Fruit fly (Drosophila melanogaster) whole organism, embryonic: ENCODE data around the gene PDCD-5.

Experiments used
- ATbp ChIP-seq: fragments of 200-800 bp; sonication (Bioruptor generic); optimal IDR thresholded peaks from 2 replicates; lab custom pipeline; 2017; ENCODE audit warnings: missing biosample characterization, mild to moderate bottlenecking, missing genetic modification characterization, missing genetic modification reagents
- Atf-2 ChIP-seq: fragments of 200-800 bp; sonication (Bioruptor generic); optimal IDR thresholded peaks from 2 replicates; lab custom pipeline; 2016; ENCODE audit warnings: missing biosample characterization, missing genetic modification characterization
- Atf6 ChIP-seq: fragments of 200-800 bp; sonication (Bioruptor generic); IDR thresholded peaks from 2 replicates; pipeline ENCODE4 v1.3.6; 2022; ENCODE audit warnings: missing biosample characterization, missing genetic modification characterization
- CG10431 ChIP-seq: fragments of 200-800 bp; sonication (Bioruptor generic); optimal IDR thresholded peaks from 3 replicates; lab custom pipeline; 2018; ENCODE audit warnings: missing biosample characterization, mild to moderate bottlenecking, missing genetic modification characterization
- CG10543 ChIP-seq: fragments of 200-800 bp; sonication (Bioruptor generic); optimal IDR thresholded peaks from 3 replicates; lab custom pipeline; 2017; ENCODE audit warnings: missing biosample characterization, mild to moderate bottlenecking, missing genetic modification characterization, moderate library complexity
- CG11695 ChIP-seq: fragments of 200-800 bp; sonication (Bioruptor generic); IDR thresholded peaks from 3 replicates; pipeline ENCODE4 v1.3.6; 2022; ENCODE audit warnings: missing biosample characterization, missing genetic modification characterization
- CG14050 ChIP-seq: fragments of 200-800 bp; sonication (Bioruptor generic); IDR thresholded peaks from 3 replicates; pipeline ENCODE4 v1.3.6; 2022; ENCODE audit warnings: missing biosample characterization, missing genetic modification characterization
- CG14965 ChIP-seq: fragments of 200-800 bp; sonication (Bioruptor generic); optimal IDR thresholded peaks from 2 replicates; lab custom pipeline; 2016; ENCODE audit warnings: missing biosample characterization, missing genetic modification characterization, borderline replicate concordance
- CG15601 ChIP-seq: fragments of 200-800 bp; sonication (Bioruptor generic); optimal IDR thresholded peaks from 3 replicates; lab custom pipeline; 2019; ENCODE audit warnings: missing biosample characterization, mild to moderate bottlenecking, missing genetic modification characterization, moderate library complexity
- CG17568 ChIP-seq: fragments of 200-800 bp; sonication (Bioruptor generic); optimal IDR thresholded peaks from 2 replicates; lab custom pipeline; 2018; ENCODE audit warnings: missing biosample characterization, mild to moderate bottlenecking, missing genetic modification characterization, moderate library complexity
- CG1792 ChIP-seq: fragments of 200-800 bp; sonication (Bioruptor generic); optimal IDR thresholded peaks from 2 replicates; lab custom pipeline; 2016; ENCODE audit warnings: missing biosample characterization, missing genetic modification characterization
- CG18262 ChIP-seq: fragments of 200-800 bp; optimal IDR thresholded peaks from 3 replicates; lab custom pipeline; 2019; ENCODE audit warnings: missing biosample characterization, mild to moderate bottlenecking, missing genetic modification characterization, moderate library complexity
- CG30020 ChIP-seq: fragments of 200-800 bp; optimal IDR thresholded peaks from 2 replicates; lab custom pipeline; 2019; ENCODE audit warnings: missing biosample characterization, mild to moderate bottlenecking, missing genetic modification characterization, moderate library complexity
- CG30431 ChIP-seq: fragments of 200-800 bp; sonication (Bioruptor generic); optimal IDR thresholded peaks from 2 replicates; lab custom pipeline; 2017; ENCODE audit warnings: missing biosample characterization, missing genetic modification characterization
- CG4707 ChIP-seq: fragments of 200-800 bp; sonication (Bioruptor generic); optimal IDR thresholded peaks from 2 replicates; lab custom pipeline; 2018; ENCODE audit warnings: missing biosample characterization, mild to moderate bottlenecking, missing genetic modification characterization, moderate library complexity
- CG6854 ChIP-seq: fragments of 200-800 bp; sonication (Bioruptor generic); optimal IDR thresholded peaks from 3 replicates; lab custom pipeline; 2017; ENCODE audit warnings: missing biosample characterization, mild to moderate bottlenecking, missing genetic modification characterization
- CG7372 ChIP-seq: fragments of 200-800 bp; sonication (Bioruptor generic); IDR thresholded peaks from 2 replicates; pipeline ENCODE4 v1.3.6; 2022; ENCODE audit warnings: missing biosample characterization, missing genetic modification characterization
- CG7928 ChIP-seq: fragments of 200-800 bp; sonication (Bioruptor generic); optimal IDR thresholded peaks from 2 replicates; lab custom pipeline; 2017; ENCODE audit warnings: missing biosample characterization, mild to moderate bottlenecking, missing genetic modification characterization
- CG8281 ChIP-seq: fragments of 200-800 bp; sonication (Bioruptor generic); optimal IDR thresholded peaks from 2 replicates; lab custom pipeline; 2018; ENCODE audit warnings: missing biosample characterization, mild to moderate bottlenecking, missing genetic modification characterization, moderate library complexity
- CG8290 ChIP-seq, 3 experiments: fragments of 200-800 bp; sonication (Bioruptor generic); optimal IDR thresholded peaks; 2 replicates each; lab custom pipeline; 2016 to 2019; ENCODE audit warnings: missing biosample characterization in 3 of 3, missing genetic modification characterization in 3 of 3, mild to moderate bottlenecking in 2 of 3, moderate library complexity in 1 of 3
- CrebB ChIP-seq: fragments of 200-800 bp; sonication (Bioruptor generic); optimal IDR thresholded peaks from 3 replicates; lab custom pipeline; 2018; ENCODE audit warnings: missing biosample characterization, mild to moderate bottlenecking, missing genetic modification characterization
- D ChIP-seq, 2 experiments: fragments of 200-800 bp in 1 of 2; fragments of >200 bp in 1 of 2; sonication (Bioruptor generic) in 1 of 2; optimal IDR thresholded peaks; 2 replicates in 1 of 2; 3 replicates in 1 of 2; lab custom pipeline; 2017; ENCODE audit warnings: mild to moderate bottlenecking in 1 of 2, missing biosample characterization in 1 of 2, missing genetic modification characterization in 1 of 2, missing genetic modification reagents in 1 of 2
- Deaf1 ChIP-seq: fragments of 200-800 bp; optimal IDR thresholded peaks from 3 replicates; lab custom pipeline; 2019; ENCODE audit warnings: missing biosample characterization, mild to moderate bottlenecking, missing genetic modification characterization, moderate library complexity
- H2.0 ChIP-seq: fragments of 200-800 bp; sonication (Bioruptor generic); IDR thresholded peaks from 2 replicates; pipeline ENCODE4 v1.3.6; 2022; ENCODE audit warnings: missing biosample characterization, missing genetic modification characterization
- Hmx ChIP-seq: fragments of 200-800 bp; sonication (Bioruptor generic); optimal IDR thresholded peaks from 2 replicates; lab custom pipeline; 2016; ENCODE audit warnings: missing biosample characterization, missing genetic modification characterization
- NC2β ChIP-seq: fragments of 200-800 bp; sonication (Bioruptor generic); optimal IDR thresholded peaks from 2 replicates; lab custom pipeline; 2016; ENCODE audit warnings: missing biosample characterization, missing genetic modification characterization
- Pdp1 ChIP-seq, 2 experiments: fragments of 200-800 bp; sonication (Bioruptor generic); optimal IDR thresholded peaks; 3 replicates each; lab custom pipeline; 2016; ENCODE audit warnings: missing biosample characterization in 2 of 2, missing genetic modification characterization in 2 of 2, mild to moderate bottlenecking in 1 of 2, moderate library complexity in 1 of 2
- Side ChIP-seq: fragments of 200-800 bp; sonication (Bioruptor generic); optimal IDR thresholded peaks from 2 replicates; lab custom pipeline; 2016; ENCODE audit warnings: missing biosample characterization, missing genetic modification characterization
- Sox102F ChIP-seq: fragments of 200-800 bp; sonication (Bioruptor generic); optimal IDR thresholded peaks from 2 replicates; lab custom pipeline; 2018; ENCODE audit warnings: missing biosample characterization, mild to moderate bottlenecking, missing genetic modification characterization, moderate library complexity
- Sry-δ ChIP-seq: fragments of 200-800 bp; sonication (Bioruptor generic); optimal IDR thresholded peaks from 2 replicates; lab custom pipeline; 2016; ENCODE audit warnings: missing biosample characterization, missing genetic modification characterization
- YL-1 ChIP-seq: fragments of 200-800 bp; sonication (Bioruptor generic); optimal IDR thresholded peaks from 3 replicates; lab custom pipeline; 2017; ENCODE audit warnings: missing biosample characterization, mild to moderate bottlenecking, missing genetic modification characterization
- br ChIP-seq: fragments of >200 bp; optimal IDR thresholded peaks from 2 replicates; lab custom pipeline; 2017
- caup ChIP-seq: fragments of 200-800 bp; sonication (Bioruptor generic); optimal IDR thresholded peaks from 3 replicates; lab custom pipeline; 2017; ENCODE audit warnings: missing biosample characterization, mild to moderate bottlenecking, missing genetic modification characterization, moderate library complexity; ENCODE audit not compliant: severe bottlenecking
- chm ChIP-seq: fragments of 200-800 bp; sonication (Bioruptor generic); IDR thresholded peaks from 2 replicates; pipeline ENCODE4 v1.3.6; 2022; ENCODE audit warnings: missing biosample characterization, missing genetic modification characterization
- da ChIP-seq: fragments of 200-800 bp; sonication (Bioruptor generic); optimal IDR thresholded peaks from 2 replicates; lab custom pipeline; 2016; ENCODE audit warnings: missing biosample characterization, missing genetic modification characterization
- en ChIP-seq: fragments of 200-800 bp; sonication (Bioruptor generic); optimal IDR thresholded peaks from 2 replicates; lab custom pipeline; 2016; ENCODE audit warnings: missing biosample characterization, missing genetic modification characterization
- fd64A ChIP-seq: fragments of 200-800 bp; sonication (Bioruptor generic); optimal IDR thresholded peaks from 3 replicates; lab custom pipeline; 2018; ENCODE audit warnings: missing biosample characterization, mild to moderate bottlenecking, missing genetic modification characterization
- fru ChIP-seq: fragments of >200 bp; optimal IDR thresholded peaks from 2 replicates; lab custom pipeline; 2017
- jumu ChIP-seq: fragments of 200-800 bp; sonication (Bioruptor generic); optimal IDR thresholded peaks from 3 replicates; lab custom pipeline; 2016; ENCODE audit warnings: missing biosample characterization, missing genetic modification characterization
- lab ChIP-seq: fragments of 200-800 bp; sonication (Bioruptor generic); optimal IDR thresholded peaks from 3 replicates; lab custom pipeline; 2017; ENCODE audit warnings: missing biosample characterization, missing genetic modification characterization, mild to moderate bottlenecking, moderate library complexity, missing genetic modification reagents
- lola ChIP-seq, 3 experiments: fragments of >200 bp in 2 of 3; fragments of 200-800 bp in 1 of 3; sonication (Bioruptor generic) in 1 of 3; optimal IDR thresholded peaks; 2 replicates each; lab custom pipeline; 2017 to 2019; ENCODE audit warnings: missing biosample characterization in 3 of 3, missing genetic modification characterization in 3 of 3, mild to moderate bottlenecking in 1 of 3, moderate library complexity in 1 of 3
- nerfin-1 ChIP-seq: fragments of 200-800 bp; sonication (Bioruptor generic); optimal IDR thresholded peaks from 3 replicates; lab custom pipeline; 2019; ENCODE audit warnings: missing biosample characterization, mild to moderate bottlenecking, missing genetic modification characterization, moderate library complexity
- onecut ChIP-seq: fragments of 200-800 bp; sonication (Bioruptor generic); IDR thresholded peaks from 2 replicates; pipeline ENCODE4 v1.3.6; 2022; ENCODE audit warnings: missing biosample characterization, missing genetic modification characterization
- org-1 ChIP-seq: fragments of 200-800 bp; sonication (Bioruptor generic); optimal IDR thresholded peaks from 2 replicates; lab custom pipeline; 2017; ENCODE audit warnings: missing biosample characterization, missing genetic modification characterization
- phol ChIP-seq: fragments of 200-800 bp; sonication (Bioruptor generic); optimal IDR thresholded peaks from 3 replicates; lab custom pipeline; 2018; ENCODE audit warnings: missing biosample characterization, mild to moderate bottlenecking, missing genetic modification characterization, moderate library complexity
- seq ChIP-seq: fragments of 200-800 bp; sonication (Bioruptor generic); IDR thresholded peaks from 2 replicates; pipeline ENCODE4 v1.3.6; 2022; ENCODE audit warnings: missing biosample characterization, missing genetic modification characterization
- stwl ChIP-seq: fragments of 200-800 bp; sonication (Bioruptor generic); optimal IDR thresholded peaks from 3 replicates; lab custom pipeline; 2018; ENCODE audit warnings: missing biosample characterization, mild to moderate bottlenecking, missing genetic modification characterization, moderate library complexity
- unc-4 ChIP-seq: fragments of 200-800 bp; sonication (Bioruptor generic); IDR thresholded peaks from 2 replicates; pipeline ENCODE4 v1.3.6; 2022; ENCODE audit warnings: missing biosample characterization, missing genetic modification characterization; ENCODE audit not compliant: partially characterized antibody
- wor ChIP-seq: fragments of 200-800 bp; sonication (Bioruptor generic); IDR thresholded peaks from 2 replicates; pipeline ENCODE4 v1.3.6; 2022; ENCODE audit warnings: missing biosample characterization, missing genetic modification characterization
- zfh1 ChIP-seq: fragments of 200-800 bp; sonication (Bioruptor generic); IDR thresholded peaks from 3 replicates; pipeline ENCODE4 v1.3.6; 2022; ENCODE audit warnings: missing biosample characterization, missing genetic modification characterization

Gene PDCD-5

DNA sequence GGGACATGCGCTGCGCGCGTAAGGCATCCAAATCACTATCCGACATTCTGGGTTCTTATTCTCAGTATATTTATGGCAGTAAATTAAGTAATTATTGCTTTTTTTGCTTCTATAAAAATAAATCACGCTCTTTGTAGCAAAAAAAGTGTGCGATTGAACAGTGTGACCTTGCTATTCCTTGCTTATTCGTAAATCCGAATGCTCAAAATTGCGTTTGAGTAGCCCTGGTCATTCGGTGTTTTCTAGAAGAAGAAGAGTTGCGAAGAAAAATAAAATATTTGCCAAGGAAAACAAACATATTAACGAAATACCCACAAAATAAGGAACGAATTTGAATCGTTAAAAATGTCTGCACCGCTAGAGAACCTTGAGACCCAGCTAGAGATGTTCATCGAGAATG is at the start of gene PDCD-5, which contains the start of gene MED10 (continued):
- TF ChIP-seq en (GFP tag; lab: Kevin White, UChicago), result no peak
- no peak for TF ChIP-seq D (optimal IDR thresholded peaks at IDR 0.05; lab: Kevin White, UChicago)
- no peak for TF ChIP-seq D (GFP tag; optimal IDR thresholded peaks at IDR 0.05; lab: Kevin White, UChicago)
- TF ChIP-seq CG18262 (tag; lab: Kevin White, UChicago), result no peak
- TF ChIP-seq CG14050 (GFP tag; lab: Robert Waterston, UW), result no peak
- TF ChIP-seq CG4707, result no peak
- TF ChIP-seq CG30020, result peak; percentile 80
- TF ChIP-seq fru (lab: Kevin White, UChicago), result no peak
- no peak for TF ChIP-seq CG8290 (GFP tag; optimal IDR thresholded peaks at IDR 0.05; lab: Kevin White, UChicago)
- no peak for TF ChIP-seq CG8290 (tag; optimal IDR thresholded peaks at IDR 0.05; lab: Kevin White, UChicago)
- no peak for TF ChIP-seq unc-4 (GFP tag; lab: Robert Waterston, UW)
- no peak for TF ChIP-seq zfh1 (GFP tag; lab: Robert Waterston, UW)
- peak; percentile 64 for TF ChIP-seq nerfin-1
- TF ChIP-seq Pdp1 (GFP tag; optimal IDR thresholded peaks at IDR 0.05; lab: Kevin White, UChicago), result peak in 1 of 2 experiments; percentile 56
- no peak for TF ChIP-seq caup
- no peak for TF ChIP-seq org-1 (GFP tag; lab: Kevin White, UChicago)
- no peak for TF ChIP-seq CG11695
- TF ChIP-seq br (lab: Kevin White, UChicago), result no peak
- TF ChIP-seq CG6854 (GFP tag; lab: Kevin White, UChicago), result no peak
- TF ChIP-seq Sox102F (GFP tag; lab: Kevin White, UChicago), result no peak
- no peak for TF ChIP-seq H2.0 (GFP tag; lab: Robert Waterston, UW)
- TF ChIP-seq da (GFP tag; lab: Kevin White, UChicago), result no peak
- no peak for TF ChIP-seq CG1792 (GFP tag; lab: Kevin White, UChicago)
- peak; percentile 96 for TF ChIP-seq YL-1 (GFP tag; lab: Kevin White, UChicago)
- TF ChIP-seq ATbp (GFP tag; lab: Kevin White, UChicago), result no peak
- TF ChIP-seq Sry-δ, result peak; percentile 57
- TF ChIP-seq Hmx (GFP tag; lab: Kevin White, UChicago), result no peak
- TF ChIP-seq CrebB (tag; lab: Kevin White, UChicago), result no peak
- TF ChIP-seq CG17568, result no peak
- no peak for TF ChIP-seq CG8281 (tag; lab: Kevin White, UChicago)
- TF ChIP-seq chm (GFP tag; lab: Robert Waterston, UW), result no peak
- TF ChIP-seq phol (tag; lab: Kevin White, UChicago), result peak; percentile 65
- no peak for TF ChIP-seq jumu (GFP tag; lab: Kevin White, UChicago)
- no peak for TF ChIP-seq CG30431 (GFP tag; lab: Kevin White, UChicago)
- TF ChIP-seq CG15601 (tag; lab: Kevin White, UChicago), result no peak
- peak; percentile 97 for TF ChIP-seq CG7928 (GFP tag; lab: Kevin White, UChicago)
- TF ChIP-seq onecut (GFP tag; lab: Robert Waterston, UW), result no peak
- TF ChIP-seq Side (GFP tag; lab: Kevin White, UChicago), result no peak
- TF ChIP-seq CG14965 (GFP tag; lab: Kevin White, UChicago), result no peak
- TF ChIP-seq Atf6 (GFP tag; lab: Robert Waterston, UW), result no peak
- no peak for TF ChIP-seq fd64A (GFP tag; lab: Kevin White, UChicago)
- TF ChIP-seq CG10431, result no peak
- TF ChIP-seq seq (GFP tag; lab: Robert Waterston, UW), result no peak
- no peak for TF ChIP-seq Atf-2 (GFP tag; lab: Kevin White, UChicago)
- no peak for TF ChIP-seq NC2β (GFP tag; lab: Kevin White, UChicago)
- no peak for TF ChIP-seq lab
- no peak for TF ChIP-seq wor
- TF ChIP-seq Deaf1 (tag; lab: Kevin White, UChicago), result peak; percentile 58
- TF ChIP-seq CG7372 (GFP tag; lab: Robert Waterston, UW), result no peak
- peak; percentile 94 for TF ChIP-seq stwl (tag; lab: Kevin White, UChicago)
- TF ChIP-seq lola (GFP tag; optimal IDR thresholded peaks at IDR 0.05; lab: Kevin White, UChicago), result no peak
- TF ChIP-seq CG10543 (GFP tag; lab: Kevin White, UChicago), result no peak
